Worm (Caenorhabditis elegans) whole organism, mixed stage, embryonic: ENCODE results near the gene sld-5.

ENCODE experiments used
- bed-3 ChIP-seq: fragments of 200-800 bp; sonication (Bioruptor generic); optimal IDR thresholded peaks from 3 replicates; lab custom pipeline; 2018; ENCODE audit warnings: mild to moderate bottlenecking, missing genetic modification characterization, moderate library complexity, missing compliant biosample characterization
- ceh-39 ChIP-seq: fragments of 150-350 bp; optimal IDR thresholded peaks from 2 replicates; lab custom pipeline; 2014; ENCODE audit warnings: missing biosample characterization, missing genetic modification characterization
- drap-1 ChIP-seq: fragments of 200-800 bp; sonication (Bioruptor generic); optimal IDR thresholded peaks from 3 replicates; lab custom pipeline; 2018; ENCODE audit warnings: mild to moderate bottlenecking, missing genetic modification characterization, missing compliant biosample characterization
- flh-1 ChIP-seq: fragments of 200-800 bp; sonication (Bioruptor generic); optimal IDR thresholded peaks from 2 replicates; lab custom pipeline; 2018; ENCODE audit warnings: mild to moderate bottlenecking, missing genetic modification characterization, moderate library complexity, missing compliant biosample characterization
- lin-13 ChIP-seq: fragments of 150-350 bp; optimal IDR thresholded peaks from 2 replicates; lab custom pipeline; 2014; ENCODE audit warnings: missing biosample characterization, missing genetic modification characterization
- mep-1 ChIP-seq: fragments of 150-350 bp; optimal IDR thresholded peaks from 2 replicates; lab custom pipeline; 2017; ENCODE audit warnings: missing biosample characterization, missing genetic modification reagents, missing genetic modification characterization, inconsistent platforms
- nhr-12 ChIP-seq: fragments of 150-350 bp; optimal IDR thresholded peaks from 2 replicates; lab custom pipeline; 2014; ENCODE audit warnings: missing biosample characterization, missing genetic modification characterization
- snpc-4 ChIP-seq: fragments of 150-350 bp; optimal IDR thresholded peaks from 2 replicates; lab custom pipeline; 2014; ENCODE audit warnings: missing biosample characterization, missing genetic modification characterization
- sptf-1 ChIP-seq: sonication (generic microtip); optimal IDR thresholded peaks from 2 replicates; lab custom pipeline; 2017; ENCODE audit warnings: mild to moderate bottlenecking, missing genetic modification characterization, moderate library complexity, missing compliant biosample characterization
- ztf-11 ChIP-seq: fragments of 150-350 bp; optimal IDR thresholded peaks from 2 replicates; lab custom pipeline; 2014; ENCODE audit warnings: missing biosample characterization, missing genetic modification characterization

DNA sequence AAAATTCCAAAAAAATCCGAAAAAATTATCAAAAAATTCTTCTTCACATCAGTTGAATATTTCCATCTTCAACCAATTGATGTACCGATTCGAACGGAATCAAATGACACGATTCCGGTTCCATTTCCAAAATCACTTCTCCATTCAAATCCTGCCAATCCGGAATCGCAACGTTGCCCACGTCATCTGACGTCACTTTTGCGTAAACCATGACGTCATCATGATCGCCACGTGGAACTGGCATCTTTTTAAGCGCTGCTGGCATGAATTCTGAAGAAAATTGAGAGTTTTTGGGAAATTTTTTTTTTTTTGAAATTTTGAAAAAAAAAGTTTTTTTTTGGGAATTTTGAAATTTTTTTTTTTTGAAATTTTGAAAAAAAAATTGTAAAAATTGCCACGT, 2.3 kb downstream of the sld-5 start:
- no peak for TF ChIP-seq ztf-11
- TF ChIP-seq drap-1 (GFP tag; lab: Kevin White, UChicago) = no peak
- no peak for TF ChIP-seq bed-3 (GFP tag; lab: Kevin White, UChicago)
- no peak for TF ChIP-seq sptf-1 (tag; lab: Kevin White, UChicago)
- no peak for TF ChIP-seq flh-1 (GFP tag; lab: Kevin White, UChicago)
- no peak for TF ChIP-seq ceh-39 (tag; lab: Kevin White, UChicago)
- no peak for TF ChIP-seq lin-13
- TF ChIP-seq mep-1 = no peak
- no peak for TF ChIP-seq snpc-4 (tag; lab: Kevin White, UChicago)
- TF ChIP-seq nhr-12 (tag; lab: Kevin White, UChicago) = no peak
